Worm (Caenorhabditis elegans): ENCODE measurements around the gene B0001.5.

DNA sequence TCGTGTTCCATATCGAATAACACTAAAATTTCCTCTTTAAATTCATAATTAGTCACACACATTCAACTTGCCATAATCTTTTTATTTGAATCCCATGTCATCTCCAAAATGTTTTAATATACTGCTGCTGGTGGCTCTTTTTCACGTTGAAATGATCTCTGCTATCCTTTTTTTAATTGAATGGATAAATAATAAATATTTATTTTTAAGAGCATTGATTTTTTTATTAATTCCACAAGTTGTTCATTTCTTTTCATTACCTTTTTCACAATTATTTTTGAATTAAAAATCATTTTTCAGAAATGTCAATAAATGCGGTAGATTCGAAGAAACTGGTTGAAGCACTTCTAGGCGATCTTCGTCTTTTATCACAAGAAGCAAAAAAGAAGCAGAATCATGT is 46.7 kb downstream of the B0001.5 start, which contains the start of gene mon-2:
- TF ChIP-seq pqm-1 (tag; optimal IDR thresholded peaks at IDR 0.05) (no peak), pax-1 (tag; optimal IDR thresholded peaks at IDR 0.05) (no peak), tbx-2 (tag; optimal IDR thresholded peaks at IDR 0.05) (no peak), nfya-1 (tag; optimal IDR thresholded peaks at IDR 0.05) (no peak)
